Fruit fly (Drosophila melanogaster): ENCODE measurements around the gene Snap25.

Gene Snap25

DNA sequence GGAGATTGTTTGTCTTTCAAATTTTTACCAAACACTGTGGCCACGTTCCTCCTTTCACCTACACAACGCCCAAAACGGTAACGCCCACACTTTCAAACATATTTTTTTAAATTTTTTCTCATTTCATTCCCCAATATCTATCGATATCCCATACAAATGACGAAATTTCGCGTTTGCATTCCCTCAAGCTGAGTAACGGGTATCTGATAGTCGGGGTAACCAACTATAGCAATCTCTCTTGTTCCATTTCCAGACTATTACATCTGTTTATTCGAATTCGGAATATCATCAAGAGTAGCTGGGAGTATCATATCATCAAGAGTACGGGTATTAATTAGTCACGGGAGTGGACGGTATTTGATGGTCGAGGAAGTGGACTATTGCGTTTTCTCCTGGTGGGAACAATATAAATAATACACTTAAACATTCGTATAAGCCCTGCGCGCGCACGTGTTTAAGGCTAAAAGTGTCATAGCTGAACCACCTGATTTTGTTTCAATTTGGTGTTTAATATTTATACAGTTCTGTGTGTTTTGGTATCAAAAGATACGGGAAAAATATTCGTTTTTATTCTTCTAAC, at the start of gene Snap25:
Gene Snap25, plus strand, starts transcription at position 468 of the 580 bp plus-strand sequence.
- TF ChIP-seq ttk (optimal IDR thresholded peaks at IDR 0.05) (no peak), Sin3A (optimal IDR thresholded peaks at IDR 0.05) (no peak), psq (optimal IDR thresholded peaks at IDR 0.05) (no peak), Myc (optimal IDR thresholded peaks at IDR 0.05) (no peak), insv (optimal IDR thresholded peaks at IDR 0.05) (no peak), h (optimal IDR thresholded peaks at IDR 0.05) (no peak)

DNA sequence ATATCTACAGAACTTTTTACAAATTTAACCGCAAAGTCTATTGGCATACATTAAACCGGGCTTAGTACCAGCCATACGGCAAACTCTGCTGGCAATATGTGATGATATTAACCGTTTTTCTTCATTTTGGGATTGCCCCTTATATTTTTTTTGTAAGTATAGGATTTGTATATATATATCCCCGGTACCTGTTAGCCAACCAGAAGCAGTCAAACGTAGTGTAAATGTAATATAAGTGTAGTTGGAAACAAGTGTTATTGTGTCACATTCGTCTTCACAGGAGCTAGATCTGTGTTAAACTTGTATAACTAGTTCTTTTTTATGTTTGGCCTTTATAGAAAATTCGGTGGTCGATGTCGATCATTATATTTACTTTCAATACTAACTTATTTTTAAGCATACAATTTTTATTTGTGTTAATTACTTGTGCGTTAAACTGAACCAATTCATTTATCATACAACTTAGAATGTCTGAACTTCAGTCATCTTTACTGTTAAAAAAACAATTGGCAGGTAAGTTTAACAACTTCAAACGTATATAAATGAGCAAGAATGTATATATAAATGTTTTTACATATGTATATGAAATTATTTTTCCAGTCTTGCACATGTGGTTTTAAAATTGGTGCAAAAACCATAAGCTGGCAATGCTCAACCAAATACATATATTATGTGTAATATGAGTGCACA, 45.6 kb upstream of the Snap25 start, which contains the start of gene CG40045:
Gene CG40045, plus strand, starts transcription at position 305 of the 690 bp plus-strand sequence.
- TF ChIP-seq psq (optimal IDR thresholded peaks at IDR 0.05) (no peak), ttk (optimal IDR thresholded peaks at IDR 0.05) (no peak), insv (optimal IDR thresholded peaks at IDR 0.05) (no peak), Myc (optimal IDR thresholded peaks at IDR 0.05) (no peak), Sin3A (optimal IDR thresholded peaks at IDR 0.05) (no peak), h (optimal IDR thresholded peaks at IDR 0.05) (no peak)

DNA sequence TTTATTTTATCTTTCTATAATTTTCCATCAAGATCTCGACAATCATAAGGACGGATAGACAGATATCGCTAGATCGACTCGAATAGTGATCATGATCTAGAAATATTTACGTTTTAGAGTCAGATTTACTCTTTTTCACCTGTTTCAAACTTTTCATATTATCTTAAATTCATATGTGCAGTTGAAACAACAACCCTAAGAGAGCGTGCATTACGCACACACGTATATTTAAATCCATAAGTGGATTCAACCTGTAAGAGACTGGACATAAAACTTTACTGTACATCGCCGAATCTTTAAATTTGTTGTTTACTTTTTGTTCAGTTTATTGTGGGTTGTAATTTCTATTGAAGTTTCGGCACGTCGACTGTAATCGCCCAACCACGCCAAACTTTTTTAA, 44.2 kb upstream of the Snap25 start:
- TF ChIP-seq h (optimal IDR thresholded peaks at IDR 0.05) (no peak), ttk (optimal IDR thresholded peaks at IDR 0.05) (no peak), insv (optimal IDR thresholded peaks at IDR 0.05) (no peak), psq (optimal IDR thresholded peaks at IDR 0.05) (no peak), Sin3A (optimal IDR thresholded peaks at IDR 0.05) (no peak), Myc (optimal IDR thresholded peaks at IDR 0.05) (no peak)

DNA sequence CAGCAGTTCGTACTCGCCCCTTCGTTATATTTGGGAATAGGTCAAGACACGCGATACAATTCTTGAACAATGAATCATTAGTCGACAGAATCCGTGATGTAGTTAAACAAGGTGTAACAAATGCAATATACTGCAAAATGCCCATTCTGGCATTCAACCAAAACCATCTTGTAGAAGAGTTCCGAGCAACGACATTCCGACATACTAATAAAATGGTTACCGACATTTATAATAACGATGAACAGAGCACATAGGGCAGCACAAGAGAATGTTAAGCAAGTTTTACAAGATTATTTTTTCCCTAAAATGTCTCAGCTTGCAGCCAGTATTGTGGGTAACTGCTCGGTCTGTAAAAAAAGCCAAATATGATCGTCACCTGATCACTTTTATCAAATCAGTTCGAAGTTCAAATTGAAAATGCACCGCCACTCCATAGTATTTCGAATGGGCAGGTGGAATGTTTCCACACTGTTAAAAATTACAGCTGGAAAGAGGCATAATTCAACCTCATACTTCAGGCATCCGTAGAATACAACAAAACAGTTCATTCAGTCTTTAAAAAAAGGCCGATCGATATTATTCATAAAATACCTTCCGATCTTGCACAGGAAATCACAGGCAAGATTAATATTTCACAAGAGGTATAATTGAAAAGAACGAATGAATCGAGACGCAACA, 9.2 kb downstream of the Snap25 start:
- TF ChIP-seq ttk (optimal IDR thresholded peaks at IDR 0.05) (no peak), Myc (optimal IDR thresholded peaks at IDR 0.05) (no peak), psq (optimal IDR thresholded peaks at IDR 0.05) (no peak), Sin3A (optimal IDR thresholded peaks at IDR 0.05) (no peak), h (optimal IDR thresholded peaks at IDR 0.05) (no peak), insv (optimal IDR thresholded peaks at IDR 0.05) (no peak)

DNA sequence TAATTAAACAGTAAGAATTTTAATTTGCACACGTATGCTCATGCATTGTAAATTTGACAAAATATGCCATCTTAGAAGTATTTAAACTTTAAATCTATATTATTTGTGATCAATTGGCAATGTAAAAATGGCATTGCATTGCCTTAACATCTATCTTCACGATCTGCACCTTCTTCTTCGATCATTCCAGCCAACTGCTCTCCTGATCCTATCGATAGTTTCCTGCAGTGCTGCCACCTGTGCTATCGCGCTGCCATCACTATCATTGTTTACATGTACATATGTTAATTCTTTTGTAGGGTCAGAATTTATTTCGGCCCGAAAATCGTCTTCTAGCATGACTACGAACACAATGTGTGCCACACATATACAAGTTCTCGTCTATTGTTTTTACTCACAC, 157.4 kb downstream of the Snap25 start:
- TF ChIP-seq Myc (optimal IDR thresholded peaks at IDR 0.05) (no peak), Sin3A (optimal IDR thresholded peaks at IDR 0.05) (no peak), ttk (optimal IDR thresholded peaks at IDR 0.05) (no peak), h (optimal IDR thresholded peaks at IDR 0.05) (no peak), psq (optimal IDR thresholded peaks at IDR 0.05) (no peak)

DNA sequence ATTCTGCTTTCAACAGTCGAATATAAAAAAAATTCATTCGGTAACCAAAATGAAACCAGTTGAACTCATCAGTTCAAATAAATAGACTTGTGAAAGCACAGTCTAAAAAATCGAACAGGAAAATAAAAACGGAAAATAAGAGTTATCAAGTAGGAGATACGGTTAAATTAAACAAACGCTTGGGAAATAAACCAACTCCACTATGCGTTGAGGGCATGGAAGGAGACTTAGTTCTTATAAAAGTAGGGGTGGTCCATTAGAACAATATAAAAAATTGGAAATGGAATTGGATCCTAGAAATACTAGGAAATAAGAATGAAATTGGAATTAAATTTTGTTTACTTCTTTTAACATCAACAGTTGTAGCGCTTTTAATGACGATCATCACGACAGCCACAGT, 178.9 kb downstream of the Snap25 start:
- TF ChIP-seq insv (optimal IDR thresholded peaks at IDR 0.05): no peak
- no peak for TF ChIP-seq Myc (optimal IDR thresholded peaks at IDR 0.05)
- TF ChIP-seq ttk (optimal IDR thresholded peaks at IDR 0.05): no peak
- no peak for TF ChIP-seq psq (optimal IDR thresholded peaks at IDR 0.05)
- no peak for TF ChIP-seq Sin3A (optimal IDR thresholded peaks at IDR 0.05)
- no peak for TF ChIP-seq h (optimal IDR thresholded peaks at IDR 0.05)

DNA sequence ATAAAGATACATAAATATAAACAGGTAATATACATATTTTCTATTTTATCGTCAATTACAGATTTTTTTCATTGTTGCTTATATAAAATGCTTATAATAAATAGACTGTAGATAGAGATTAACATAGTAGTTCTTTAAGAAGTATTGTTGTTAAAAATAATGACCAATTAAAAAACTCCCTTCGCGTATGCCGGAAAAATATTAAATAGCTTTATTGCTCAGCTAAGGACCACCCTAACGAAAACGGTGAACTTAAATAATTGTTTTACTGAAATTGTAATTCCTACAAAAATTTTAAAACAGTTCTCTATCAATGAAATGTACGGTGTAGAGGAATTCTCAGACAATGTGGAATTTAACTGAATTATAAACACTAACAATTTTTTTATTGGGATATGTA, 250.6 kb downstream of the Snap25 start, which contains the start of gene nvd:
Gene nvd, plus strand, starts transcription at position 301 of the 400 bp plus-strand sequence.
- TF ChIP-seq Myc (optimal IDR thresholded peaks at IDR 0.05) (no peak), Sin3A (optimal IDR thresholded peaks at IDR 0.05) (no peak), psq (optimal IDR thresholded peaks at IDR 0.05) (no peak), insv (optimal IDR thresholded peaks at IDR 0.05) (no peak), h (optimal IDR thresholded peaks at IDR 0.05) (no peak), ttk (optimal IDR thresholded peaks at IDR 0.05) (no peak)
